Fruit fly (Drosophila melanogaster) whole organism, embryonic: ENCODE measurements around the gene dpr3.

Source experiments
- Ada2b ChIP-seq: fragments of 200-800 bp; sonication (Bioruptor generic); IDR thresholded peaks from 2 replicates; pipeline ENCODE4 v1.3.6; 2022; ENCODE audit warnings: missing biosample characterization, missing genetic modification characterization
- Atf-2 ChIP-seq: fragments of 200-800 bp; sonication (Bioruptor generic); optimal IDR thresholded peaks from 2 replicates; lab custom pipeline; 2016; ENCODE audit warnings: missing biosample characterization, missing genetic modification characterization
- Bgb ChIP-seq: fragments of 200-800 bp; sonication (Bioruptor generic); IDR thresholded peaks from 2 replicates; pipeline ENCODE4 v1.3.6; 2022; ENCODE audit warnings: missing biosample characterization, missing genetic modification characterization; ENCODE audit not compliant: partially characterized antibody
- CG10366 ChIP-seq: fragments of 200-800 bp; sonication (Bioruptor generic); IDR thresholded peaks from 2 replicates; pipeline ENCODE4 v1.3.6; 2022; ENCODE audit warnings: missing biosample characterization, missing genetic modification characterization
- CG11560 ChIP-seq: fragments of 200-800 bp; sonication (Bioruptor generic); IDR thresholded peaks from 3 replicates; pipeline ENCODE4 v1.3.6; 2022; ENCODE audit warnings: missing biosample characterization, missing genetic modification characterization
- CG12104 ChIP-seq: fragments of 200-800 bp; sonication (Bioruptor generic); optimal IDR thresholded peaks from 3 replicates; lab custom pipeline; 2016; ENCODE audit warnings: missing biosample characterization, missing genetic modification characterization
- CG13123 ChIP-seq: fragments of 200-800 bp; sonication (Bioruptor generic); optimal IDR thresholded peaks from 2 replicates; lab custom pipeline; 2016; ENCODE audit warnings: missing biosample characterization, missing genetic modification characterization
- CG1792 ChIP-seq: fragments of 200-800 bp; sonication (Bioruptor generic); optimal IDR thresholded peaks from 2 replicates; lab custom pipeline; 2016; ENCODE audit warnings: missing biosample characterization, missing genetic modification characterization
- CG18599 ChIP-seq: fragments of 200-800 bp; sonication (Bioruptor generic); optimal IDR thresholded peaks from 3 replicates; lab custom pipeline; 2017; ENCODE audit warnings: missing biosample characterization, missing genetic modification characterization, mild to moderate bottlenecking, moderate library complexity, missing genetic modification reagents
- CG30020 ChIP-seq: fragments of 200-800 bp; optimal IDR thresholded peaks from 2 replicates; lab custom pipeline; 2019; ENCODE audit warnings: missing biosample characterization, mild to moderate bottlenecking, missing genetic modification characterization, moderate library complexity
- CG34376 ChIP-seq: fragments of 200-800 bp; sonication (Bioruptor generic); optimal IDR thresholded peaks from 2 replicates; lab custom pipeline; 2018; ENCODE audit warnings: missing biosample characterization, mild to moderate bottlenecking, missing genetic modification characterization
- CG34422 ChIP-seq: fragments of 200-800 bp; sonication (Bioruptor generic); IDR thresholded peaks from 3 replicates; pipeline ENCODE4 v1.3.6; 2022; ENCODE audit warnings: missing biosample characterization, missing genetic modification characterization
- CG43689 ChIP-seq: fragments of 200-800 bp; sonication (Bioruptor generic); IDR thresholded peaks from 2 replicates; pipeline ENCODE4 v1.3.6; 2022; ENCODE audit warnings: missing biosample characterization, missing genetic modification characterization
- CG4404 ChIP-seq: fragments of 200-800 bp; sonication (Bioruptor generic); IDR thresholded peaks from 2 replicates; pipeline ENCODE4 v1.3.6; 2022; ENCODE audit warnings: missing biosample characterization, missing genetic modification characterization
- CG5245 ChIP-seq: fragments of 200-800 bp; sonication (Bioruptor generic); optimal IDR thresholded peaks from 3 replicates; lab custom pipeline; 2016; ENCODE audit warnings: missing biosample characterization, missing genetic modification characterization
- CG6765 ChIP-seq: fragments of 200-800 bp; sonication (Bioruptor generic); optimal IDR thresholded peaks from 3 replicates; lab custom pipeline; 2017; ENCODE audit warnings: missing biosample characterization, mild to moderate bottlenecking, missing genetic modification characterization
- CG8089 ChIP-seq: fragments of 200-800 bp; sonication (Bioruptor generic); optimal IDR thresholded peaks from 3 replicates; lab custom pipeline; 2016; ENCODE audit warnings: missing biosample characterization, missing genetic modification characterization
- CG8290 ChIP-seq, 3 experiments: fragments of 200-800 bp; sonication (Bioruptor generic); optimal IDR thresholded peaks; 2 replicates each; lab custom pipeline; 2016 to 2019; ENCODE audit warnings: missing biosample characterization in 3 of 3, missing genetic modification characterization in 3 of 3, mild to moderate bottlenecking in 2 of 3, moderate library complexity in 1 of 3
- CG8924 ChIP-seq: fragments of 200-800 bp; optimal IDR thresholded peaks from 3 replicates; lab custom pipeline; 2019; ENCODE audit warnings: missing biosample characterization, mild to moderate bottlenecking, missing genetic modification characterization, moderate library complexity
- E2f1 ChIP-seq: fragments of 200-800 bp; sonication (Bioruptor generic); IDR thresholded peaks from 2 replicates; pipeline ENCODE4 v1.3.6; 2022; ENCODE audit warnings: missing biosample characterization, missing genetic modification characterization
- Eip74EF ChIP-seq, 2 experiments: fragments of 200-800 bp in 1 of 2; fragments of >200 bp in 1 of 2; sonication (Bioruptor generic) in 1 of 2; optimal IDR thresholded peaks; 2 replicates each; lab custom pipeline; 2017 to 2019; ENCODE audit warnings: missing biosample characterization in 2 of 2, missing genetic modification characterization in 2 of 2, mild to moderate bottlenecking in 1 of 2, moderate library complexity in 1 of 2
- Ets97D ChIP-seq: fragments of 200-800 bp; sonication (Bioruptor generic); optimal IDR thresholded peaks from 3 replicates; lab custom pipeline; 2016; ENCODE audit warnings: missing biosample characterization, missing genetic modification characterization
- Fer1 ChIP-seq: fragments of 200-800 bp; sonication (Bioruptor generic); optimal IDR thresholded peaks from 2 replicates; lab custom pipeline; 2017; ENCODE audit warnings: missing biosample characterization, mild to moderate bottlenecking, missing genetic modification characterization
- H15 ChIP-seq: fragments of 200-800 bp; sonication (Bioruptor generic); IDR thresholded peaks from 3 replicates; pipeline ENCODE4 v1.3.6; 2022; ENCODE audit warnings: missing biosample characterization, missing genetic modification characterization
- Hr51 ChIP-seq, 2 experiments: fragments of 200-800 bp; sonication (Bioruptor generic); optimal IDR thresholded peaks; 2 replicates in 1 of 2; 3 replicates in 1 of 2; lab custom pipeline; 2016 to 2018; ENCODE audit warnings: missing biosample characterization in 2 of 2, missing genetic modification characterization in 2 of 2, mild to moderate bottlenecking in 1 of 2, moderate library complexity in 1 of 2
- Lpt ChIP-seq: fragments of >200 bp; optimal IDR thresholded peaks from 2 replicates; lab custom pipeline; 2018; ENCODE audit warnings: missing biosample characterization, missing genetic modification characterization
- Poxn ChIP-seq: fragments of 200-800 bp; sonication (Bioruptor generic); IDR thresholded peaks from 2 replicates; pipeline ENCODE4 v1.3.6; 2022; ENCODE audit warnings: missing biosample characterization, missing genetic modification characterization
- Rx ChIP-seq: fragments of 200-800 bp; sonication (Bioruptor generic); IDR thresholded peaks from 2 replicates; pipeline ENCODE4 v1.3.6; 2022; ENCODE audit warnings: missing biosample characterization, missing genetic modification characterization
- Sox102F ChIP-seq: fragments of 200-800 bp; sonication (Bioruptor generic); optimal IDR thresholded peaks from 2 replicates; lab custom pipeline; 2018; ENCODE audit warnings: missing biosample characterization, mild to moderate bottlenecking, missing genetic modification characterization, moderate library complexity
- Sry-β ChIP-seq: fragments of 200-800 bp; sonication (Bioruptor generic); optimal IDR thresholded peaks from 2 replicates; lab custom pipeline; 2018; ENCODE audit warnings: missing biosample characterization, mild to moderate bottlenecking, missing genetic modification characterization, moderate library complexity
- Sry-δ ChIP-seq: fragments of 200-800 bp; sonication (Bioruptor generic); optimal IDR thresholded peaks from 2 replicates; lab custom pipeline; 2016; ENCODE audit warnings: missing biosample characterization, missing genetic modification characterization
- TFAM ChIP-seq: fragments of 200-800 bp; sonication (Bioruptor generic); optimal IDR thresholded peaks from 2 replicates; lab custom pipeline; 2017; ENCODE audit warnings: missing biosample characterization, missing genetic modification characterization, inconsistent platforms
- Taf1 ChIP-seq: fragments of 200-800 bp; sonication (Bioruptor generic); IDR thresholded peaks from 2 replicates; pipeline ENCODE4 v1.3.6; 2022; ENCODE audit warnings: missing biosample characterization, missing genetic modification characterization
- Vsx1 ChIP-seq: fragments of 200-800 bp; sonication (Bioruptor generic); optimal IDR thresholded peaks from 2 replicates; lab custom pipeline; 2017; ENCODE audit warnings: missing biosample characterization, mild to moderate bottlenecking, missing genetic modification characterization, missing genetic modification reagents
- abd-A ChIP-seq: fragments of 200-800 bp; sonication (Bioruptor generic); optimal IDR thresholded peaks from 3 replicates; lab custom pipeline; 2019; ENCODE audit warnings: missing biosample characterization, mild to moderate bottlenecking, missing genetic modification characterization, moderate library complexity
- ap ChIP-seq: fragments of 200-800 bp; sonication (Bioruptor generic); IDR thresholded peaks from 2 replicates; pipeline ENCODE4 v1.3.6; 2022; ENCODE audit warnings: missing biosample characterization, missing genetic modification characterization
- az2 ChIP-seq: fragments of 200-800 bp; sonication (Bioruptor generic); optimal IDR thresholded peaks from 3 replicates; lab custom pipeline; 2016; ENCODE audit warnings: missing biosample characterization, missing genetic modification characterization
- br ChIP-seq: fragments of >200 bp; optimal IDR thresholded peaks from 2 replicates; lab custom pipeline; 2017
- croc ChIP-seq: fragments of 200-800 bp; sonication (Bioruptor generic); conservative IDR thresholded peaks from 3 replicates; pipeline ENCODE4 v1.3.6; 2022; ENCODE audit warnings: missing biosample characterization, missing genetic modification characterization
- cwo ChIP-seq: fragments of 200-800 bp; sonication (Bioruptor generic); optimal IDR thresholded peaks from 3 replicates; lab custom pipeline; 2017; ENCODE audit warnings: missing biosample characterization, missing genetic modification characterization, mild to moderate bottlenecking, moderate library complexity, missing genetic modification reagents
- fd3F ChIP-seq: fragments of 200-800 bp; sonication (Bioruptor generic); optimal IDR thresholded peaks from 2 replicates; lab custom pipeline; 2018; ENCODE audit warnings: missing biosample characterization, mild to moderate bottlenecking, missing genetic modification characterization, moderate library complexity
- fd64A ChIP-seq: fragments of 200-800 bp; sonication (Bioruptor generic); optimal IDR thresholded peaks from 3 replicates; lab custom pipeline; 2018; ENCODE audit warnings: missing biosample characterization, mild to moderate bottlenecking, missing genetic modification characterization
- gem ChIP-seq: fragments of 200-800 bp; sonication (Bioruptor generic); optimal IDR thresholded peaks from 2 replicates; lab custom pipeline; 2019; ENCODE audit warnings: missing biosample characterization, mild to moderate bottlenecking, missing genetic modification characterization, moderate library complexity
- jigr1 ChIP-seq: fragments of 200-800 bp; sonication (Bioruptor generic); IDR thresholded peaks from 3 replicates; pipeline ENCODE4 v1.3.6; 2022; ENCODE audit warnings: missing biosample characterization, missing genetic modification characterization
- jing ChIP-seq: fragments of 200-800 bp; sonication (Bioruptor generic); optimal IDR thresholded peaks from 2 replicates; lab custom pipeline; 2018; ENCODE audit warnings: missing biosample characterization, mild to moderate bottlenecking, missing genetic modification characterization
- knrl ChIP-seq: fragments of 200-800 bp; sonication (Bioruptor generic); IDR thresholded peaks from 3 replicates; pipeline ENCODE4 v1.3.6; 2022; ENCODE audit warnings: missing biosample characterization, missing genetic modification characterization; ENCODE audit not compliant: partially characterized antibody
- nmo ChIP-seq: fragments of 200-800 bp; sonication (Bioruptor generic); optimal IDR thresholded peaks from 2 replicates; lab custom pipeline; 2018; ENCODE audit warnings: missing biosample characterization, mild to moderate bottlenecking, missing genetic modification characterization, moderate library complexity
- pho ChIP-seq: fragments of 200-800 bp; sonication (Bioruptor generic); optimal IDR thresholded peaks from 2 replicates; lab custom pipeline; 2016; ENCODE audit warnings: missing biosample characterization, missing genetic modification characterization
- stwl ChIP-seq: fragments of 200-800 bp; sonication (Bioruptor generic); optimal IDR thresholded peaks from 3 replicates; lab custom pipeline; 2018; ENCODE audit warnings: missing biosample characterization, mild to moderate bottlenecking, missing genetic modification characterization, moderate library complexity
- tap ChIP-seq: fragments of 200-800 bp; optimal IDR thresholded peaks from 3 replicates; lab custom pipeline; 2019; ENCODE audit warnings: missing biosample characterization, mild to moderate bottlenecking, missing genetic modification characterization, moderate library complexity

Gene dpr3

DNA sequence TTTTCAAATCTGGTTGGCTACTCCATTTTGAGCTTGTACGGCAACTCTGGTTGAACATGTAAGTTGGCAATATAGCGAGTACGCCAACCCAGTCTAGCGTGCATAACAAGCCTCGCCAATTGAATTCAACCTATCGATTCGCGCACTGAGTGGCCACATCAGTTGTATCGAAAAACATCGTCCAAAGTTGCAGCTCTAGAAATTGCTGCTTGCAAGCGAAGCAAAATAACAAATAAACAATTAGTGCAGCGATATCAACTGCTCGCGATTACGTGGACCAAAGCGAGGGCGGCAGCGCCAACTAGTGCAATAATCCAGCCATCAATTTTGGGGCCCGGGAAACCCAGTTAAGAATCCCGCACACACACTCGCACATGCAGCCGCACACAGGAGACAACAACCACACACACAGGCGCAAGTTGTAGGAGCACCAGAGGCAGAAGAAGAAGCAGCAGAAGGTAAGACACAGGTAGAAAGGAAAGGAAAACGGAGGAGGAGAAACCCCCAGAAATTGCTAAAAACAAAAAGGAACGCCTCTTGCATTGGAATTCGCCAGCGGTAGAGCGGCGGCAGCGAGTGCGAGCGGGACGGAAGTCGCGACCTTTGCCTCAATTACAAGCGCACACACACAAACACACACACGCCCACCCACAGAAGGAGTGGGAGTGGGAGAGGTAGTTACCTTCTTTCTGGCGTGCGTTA, 72.0 kb downstream of the dpr3 start (continued):
- TF ChIP-seq Eip74EF (GFP tag; optimal IDR thresholded peaks at IDR 0.05; lab: Kevin White, UChicago) (no peak), CG6765 (GFP tag; lab: Kevin White, UChicago) (no peak), CG10366 (no peak), nmo (GFP tag; lab: Kevin White, UChicago) (peak; percentile 84), knrl (GFP tag; lab: Robert Waterston, UW) (peak; percentile 97), jigr1 (no peak), Hr51 (GFP tag; optimal IDR thresholded peaks at IDR 0.05; lab: Kevin White, UChicago) (peak in 1 of 2 experiments; percentile 22), CG18599 (GFP tag; lab: Kevin White, UChicago) (no peak), jing (GFP tag; lab: Kevin White, UChicago) (no peak), fd3F (GFP tag; lab: Kevin White, UChicago) (no peak), CG34422 (peak; percentile 74; the same call in 2 of the 3 replicates), Sry-β (peak; percentile 7), Lpt (GFP tag; lab: Kevin White, UChicago) (no peak), CG4404 (GFP tag; lab: Robert Waterston, UW) (no peak), gem (tag; lab: Kevin White, UChicago) (no peak), Fer1 (GFP tag; lab: Kevin White, UChicago) (no peak), CG12104 (GFP tag; lab: Kevin White, UChicago) (peak; percentile 5), Sry-δ (peak; percentile 100), CG8089 (GFP tag; lab: Kevin White, UChicago) (no peak), Poxn (GFP tag; lab: Robert Waterston, UW) (no peak), Ada2b (GFP tag; lab: Robert Waterston, UW) (no peak), abd-A (tag; lab: Kevin White, UChicago) (no peak), Bgb (GFP tag; lab: Robert Waterston, UW) (peak; percentile 96), TFAM (no peak), tap (tag; lab: Kevin White, UChicago) (no peak), Rx (GFP tag; lab: Robert Waterston, UW) (no peak), CG34376 (GFP tag; lab: Kevin White, UChicago) (no peak), CG13123 (GFP tag; lab: Kevin White, UChicago) (peak; percentile 39), CG5245 (GFP tag; lab: Kevin White, UChicago) (no peak), br (lab: Kevin White, UChicago) (no peak), CG30020 (tag; lab: Kevin White, UChicago) (no peak), pho (peak; percentile 34), E2f1 (GFP tag; lab: Robert Waterston, UW) (no peak), Ets97D (GFP tag; lab: Kevin White, UChicago) (peak; percentile 89), CG8290 (GFP tag; optimal IDR thresholded peaks at IDR 0.05; lab: Kevin White, UChicago) (no peak), CG8290 (tag; optimal IDR thresholded peaks at IDR 0.05; lab: Kevin White, UChicago) (no peak), fd64A (GFP tag; lab: Kevin White, UChicago) (no peak), Atf-2 (GFP tag; lab: Kevin White, UChicago) (no peak), cwo (GFP tag; lab: Kevin White, UChicago) (no peak), Taf1 (GFP tag; lab: Robert Waterston, UW) (no peak), croc (GFP tag; lab: Robert Waterston, UW) (no peak), CG8924 (no peak), CG11560 (tag; lab: Robert Waterston, UW) (peak; percentile 62; the same call in 2 of the 3 replicates), ap (GFP tag; lab: Robert Waterston, UW) (no peak), Sox102F (no peak), CG1792 (peak; percentile 44), stwl (tag; lab: Kevin White, UChicago) (peak; percentile 84), az2 (GFP tag; lab: Kevin White, UChicago) (no peak), Vsx1 (GFP tag; lab: Kevin White, UChicago) (no peak), H15 (GFP tag; lab: Robert Waterston, UW) (no peak), CG43689 (GFP tag; lab: Robert Waterston, UW) (no peak)
